Worm (Caenorhabditis elegans) whole organism, early embryonic: ENCODE measurements around the gene pks-1.

Experiments used
- B0310.2 ChIP-seq: sonication (generic microtip); optimal IDR thresholded peaks from 2 replicates; lab custom pipeline; 2016; ENCODE audit warnings: mild to moderate bottlenecking, missing genetic modification characterization, missing compliant biosample characterization
- F13C5.2 ChIP-seq: sonication (generic microtip); optimal IDR thresholded peaks from 2 replicates; lab custom pipeline; 2017; ENCODE audit warnings: mild to moderate bottlenecking, missing genetic modification characterization, inconsistent platforms, missing compliant biosample characterization
- ama-1 ChIP-seq: fragments of 150-350 bp; optimal IDR thresholded peaks from 2 replicates; lab custom pipeline; 2014
- ceh-13 ChIP-seq: fragments of 200-800 bp; sonication (Bioruptor generic); optimal IDR thresholded peaks from 2 replicates; lab custom pipeline; 2018; ENCODE audit warnings: mild to moderate bottlenecking, missing genetic modification characterization, missing compliant biosample characterization
- flt-1 ChIP-seq: fragments of 200-800 bp; sonication (Bioruptor generic); IDR thresholded peaks from 2 replicates; pipeline ENCODE4 v1.3.6; 2022; ENCODE audit warnings: missing genetic modification characterization, missing compliant biosample characterization
- hmbx-1 ChIP-seq: sonication (generic microtip); optimal IDR thresholded peaks from 2 replicates; lab custom pipeline; 2016; ENCODE audit warnings: mild to moderate bottlenecking, missing genetic modification characterization, missing compliant biosample characterization
- hnd-1 ChIP-seq: sonication (generic microtip); optimal IDR thresholded peaks from 2 replicates; lab custom pipeline; 2016; ENCODE audit warnings: missing genetic modification characterization, missing compliant biosample characterization
- pes-1 ChIP-seq: fragments of 200-800 bp; sonication (Bioruptor generic); IDR thresholded peaks from 2 replicates; pipeline ENCODE4 v1.3.6; 2022; ENCODE audit warnings: missing genetic modification reagents, missing genetic modification characterization, missing compliant biosample characterization
- scrt-1 ChIP-seq: fragments of 200-800 bp; sonication (Bioruptor generic); IDR thresholded peaks from 2 replicates; pipeline ENCODE4 v1.3.6; 2022; ENCODE audit warnings: missing genetic modification characterization, missing compliant biosample characterization
- tbx-11 ChIP-seq: fragments of 200-800 bp; sonication (Bioruptor generic); IDR thresholded peaks from 2 replicates; pipeline ENCODE4 v1.3.6; 2022; ENCODE audit warnings: missing genetic modification characterization, missing compliant biosample characterization
- tbx-37 ChIP-seq: fragments of 200-800 bp; sonication (Bioruptor generic); conservative IDR thresholded peaks from 2 replicates; pipeline ENCODE4 v1.3.6; 2022; ENCODE audit warnings: missing genetic modification reagents, missing genetic modification characterization, missing compliant biosample characterization
- tra-4 ChIP-seq: sonication (generic microtip); optimal IDR thresholded peaks from 2 replicates; lab custom pipeline; 2017; ENCODE audit warnings: missing genetic modification characterization, missing compliant biosample characterization

DNA sequence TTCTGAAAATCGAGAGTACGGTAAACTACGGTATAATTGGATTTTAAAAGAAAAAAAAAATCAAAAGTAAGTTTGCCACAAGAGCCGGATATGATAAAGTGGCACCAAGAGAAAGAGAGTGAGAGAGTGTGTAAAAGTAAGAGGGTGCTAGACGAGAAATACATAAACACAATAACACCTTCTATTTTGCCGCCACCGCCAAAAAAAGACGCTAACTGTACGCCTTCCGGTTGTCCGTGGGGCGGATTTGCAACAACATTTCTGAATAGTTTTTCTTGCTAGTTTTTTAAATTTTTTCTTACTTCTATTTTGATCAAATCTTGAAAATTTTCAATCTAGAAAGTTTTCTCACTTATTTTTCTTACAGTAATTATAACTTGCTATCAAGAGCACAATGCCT, 41.0 kb upstream of the pks-1 start, which contains the start of gene F35C8.8:
- TF ChIP-seq tbx-37 (GFP tag; lab: Robert Waterston, UW) = no peak
- TF ChIP-seq B0310.2 (tag; lab: Kevin White, UChicago) = no peak
- TF ChIP-seq tra-4 (tag; lab: Kevin White, UChicago) = no peak
- TF ChIP-seq scrt-1 (GFP tag; lab: Robert Waterston, UW) = no peak
- TF ChIP-seq flt-1 (GFP tag; lab: Robert Waterston, UW) = no peak
- no peak for TF ChIP-seq hmbx-1 (tag; lab: Kevin White, UChicago)
- TF ChIP-seq ama-1 (lab: Kevin White, UChicago) = no peak
- no peak for TF ChIP-seq F13C5.2
- no peak for TF ChIP-seq tbx-11 (GFP tag; lab: Robert Waterston, UW)
- no peak for TF ChIP-seq pes-1
- no peak for TF ChIP-seq hnd-1
- no peak for TF ChIP-seq ceh-13
